Worm (Caenorhabditis elegans) whole organism, L4 larva: Measurements from ENCODE around the gene metl-18.

Source experiments
- F26F4.8 ChIP-seq: fragments of 200-800 bp; sonication (Bioruptor generic); conservative IDR thresholded peaks from 2 replicates; pipeline ENCODE4 v1.3.6; 2022; ENCODE audit warnings: missing genetic modification characterization, missing compliant biosample characterization
- daf-8 ChIP-seq: fragments of 200-800 bp; sonication (Bioruptor generic); IDR thresholded peaks from 2 replicates; pipeline ENCODE4 v1.3.6; 2022; ENCODE audit warnings: missing genetic modification characterization, missing compliant biosample characterization
- egl-27 ChIP-seq: sonication (generic microtip); optimal IDR thresholded peaks from 3 replicates; lab custom pipeline; 2017; ENCODE audit warnings: missing biosample characterization, missing genetic modification reagents, missing genetic modification characterization
- mdl-1 ChIP-seq, 2 experiments: fragments of 150-350 bp in 1 of 2; sonication (generic microtip) in 1 of 2; optimal IDR thresholded peaks; 2 replicates each; lab custom pipeline; 2014 to 2017; ENCODE audit warnings: missing biosample characterization in 2 of 2, missing genetic modification characterization in 2 of 2
- mdt-29 ChIP-seq: fragments of 200-800 bp; sonication (Bioruptor generic); IDR thresholded peaks from 2 replicates; pipeline ENCODE4 v1.3.6; 2022; ENCODE audit warnings: missing genetic modification reagents, missing genetic modification characterization, missing compliant biosample characterization
- mxl-2 ChIP-seq: fragments of 200-800 bp; sonication (Bioruptor generic); conservative IDR thresholded peaks from 2 replicates; pipeline ENCODE4 v1.3.6; 2022; ENCODE audit warnings: missing genetic modification reagents, missing genetic modification characterization, missing compliant biosample characterization
- nhr-10 ChIP-seq: fragments of 150-350 bp; optimal IDR thresholded peaks from 2 replicates; lab custom pipeline; 2014; ENCODE audit warnings: missing biosample characterization, missing genetic modification characterization
- unc-62 ChIP-seq, 3 experiments: fragments of 150-350 bp in 1 of 3; sonication (generic microtip); optimal IDR thresholded peaks in 2 of 3; peaks in 1 of 3; 1 replicate in 1 of 3; 2 replicates in 2 of 3; lab custom pipeline; 2014 to 2017; ENCODE audit warnings: missing biosample characterization in 3 of 3, missing genetic modification characterization in 3 of 3, missing genetic modification reagents in 3 of 3, missing genotype in 1 of 3
- ztf-11 ChIP-seq: fragments of 150-350 bp; optimal IDR thresholded peaks from 2 replicates; lab custom pipeline; 2014; ENCODE audit warnings: missing biosample characterization, missing genetic modification characterization

DNA sequence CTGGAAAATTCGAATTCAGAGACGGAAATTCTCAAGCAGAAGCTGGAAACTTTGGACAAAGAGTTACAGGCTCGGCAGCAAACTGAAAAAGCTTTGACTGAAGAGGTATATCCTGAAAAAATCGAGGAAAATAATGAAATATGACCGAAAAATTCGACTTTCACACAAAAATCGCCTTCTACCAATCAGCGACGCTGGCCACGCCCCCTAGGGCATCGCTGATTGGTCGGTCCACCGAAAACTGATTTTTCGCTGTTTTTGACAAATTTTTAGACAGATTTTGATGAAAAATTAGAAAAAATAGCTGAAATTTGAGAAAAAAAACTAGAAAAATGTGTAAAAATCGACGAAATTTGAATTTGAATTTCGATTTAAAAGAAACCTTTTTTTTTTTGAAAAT lies 6.6 kb upstream of the metl-18 start:
- TF ChIP-seq mdl-1 (tag; optimal IDR thresholded peaks at IDR 0.05; lab: Kevin White, UChicago) = no peak
- TF ChIP-seq nhr-10 = no peak
- no peak for TF ChIP-seq mdt-29
- no peak for TF ChIP-seq egl-27 (tag; lab: Kevin White, UChicago)
- TF ChIP-seq unc-62 (GFP tag; optimal IDR thresholded peaks at IDR 0.05 in 1 of 2; lab: Kevin White, UChicago) = no peak
- TF ChIP-seq unc-62 (tag; optimal IDR thresholded peaks at IDR 0.05; lab: Kevin White, UChicago) = no peak
- no peak for TF ChIP-seq mxl-2 (GFP tag; lab: Robert Waterston, UW)
- no peak for TF ChIP-seq ztf-11
- TF ChIP-seq daf-8 (GFP tag; lab: Robert Waterston, UW) = no peak
- no peak for TF ChIP-seq F26F4.8 (GFP tag; lab: Robert Waterston, UW)
